Worm (Caenorhabditis elegans): ENCODE measurements around the gene tebp-2.

Gene tebp-2

DNA sequence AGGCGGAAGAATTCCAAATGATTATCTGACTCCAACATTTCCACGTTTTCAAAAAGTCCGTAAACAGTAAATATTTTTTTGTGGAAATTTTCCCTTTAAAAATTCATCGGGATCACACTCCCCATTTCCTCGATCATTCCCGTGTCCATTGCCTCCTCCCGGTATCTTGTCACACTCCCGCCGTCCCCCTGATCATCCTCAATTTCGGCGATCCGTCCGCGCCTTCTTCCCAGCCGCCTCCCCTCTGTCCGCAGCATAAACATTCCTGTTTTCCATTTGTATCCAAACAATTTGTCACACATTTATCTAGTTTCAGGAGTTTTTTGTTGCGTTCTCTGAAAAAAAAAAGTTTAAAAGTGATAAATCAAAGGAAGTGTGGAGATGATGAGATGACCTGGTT, 51.5 kb downstream of the tebp-2 start:
- TF ChIP-seq snpc-4 (tag; optimal IDR thresholded peaks at IDR 0.05), result no peak
- peak; percentile 0 for TF ChIP-seq gmeb-1 (tag; optimal IDR thresholded peaks at IDR 0.05)
- peak; percentile 2 for TF ChIP-seq F13H6.1 (tag; optimal IDR thresholded peaks at IDR 0.05)

- TF ChIP-seq nhr-21 (tag; optimal IDR thresholded peaks at IDR 0.05) (peak; percentile 19), F13H6.1 (tag; optimal IDR thresholded peaks at IDR 0.05) (peak; percentile 95), lin-13 (GFP tag; optimal IDR thresholded peaks at IDR 0.05) (peak; percentile 61), ztf-11 (tag; optimal IDR thresholded peaks at IDR 0.05) (no peak), ama-1 (optimal IDR thresholded peaks at IDR 0.05) (no peak), unc-62 (GFP tag; optimal IDR thresholded peaks at IDR 0.05) (peak; percentile 57), ztf-1 (GFP tag; conservative IDR thresholded peaks at IDR 0.05) (no peak), sma-3 (GFP tag; optimal IDR thresholded peaks at IDR 0.05) (peak; percentile 76), skn-1 (tag; optimal IDR thresholded peaks at IDR 0.05) (no peak), mab-5 (tag; optimal IDR thresholded peaks at IDR 0.05) (peak; percentile 46), sem-4 (tag; optimal IDR thresholded peaks at IDR 0.05) (peak; percentile 30), egl-27 (tag; optimal IDR thresholded peaks at IDR 0.05) (peak; percentile 74), nhr-129 (tag; optimal IDR thresholded peaks at IDR 0.05) (peak; percentile 96), unc-39 (tag; optimal IDR thresholded peaks at IDR 0.05) (no peak), nhr-23 (tag; optimal IDR thresholded peaks at IDR 0.05) (no peak), elt-3 (tag; optimal IDR thresholded peaks at IDR 0.05) (no peak), ZK546.5 (tag; optimal IDR thresholded peaks at IDR 0.05) (no peak), nhr-6 (tag; optimal IDR thresholded peaks at IDR 0.05) (peak; percentile 82), nhr-25 (tag; optimal IDR thresholded peaks at IDR 0.05) (peak; percentile 72), nhr-237 (tag; optimal IDR thresholded peaks at IDR 0.05) (no peak), lin-39 (tag; optimal IDR thresholded peaks at IDR 0.05) (no peak), unc-55 (GFP tag; optimal IDR thresholded peaks at IDR 0.05) (peak; percentile 7), lsy-2 (tag; optimal IDR thresholded peaks at IDR 0.05) (peak in 1 of 2 experiments; percentile 82), alr-1 (tag; optimal IDR thresholded peaks at IDR 0.05) (no peak), sma-9 (GFP tag; optimal IDR thresholded peaks at IDR 0.05) (peak; percentile 92), sma-9 (tag; optimal IDR thresholded peaks at IDR 0.05) (no peak), C34F6.9 (tag; optimal IDR thresholded peaks at IDR 0.05) (peak; percentile 87), aly-2 (tag; optimal IDR thresholded peaks at IDR 0.05) (no peak), gmeb-1 (tag; optimal IDR thresholded peaks at IDR 0.05) (no peak), Y55F3AM.14 (GFP tag; optimal IDR thresholded peaks at IDR 0.05) (peak; percentile 65), mdl-1 (tag; optimal IDR thresholded peaks at IDR 0.05) (peak in 1 of 2 experiments; percentile 60), elt-1 (tag; optimal IDR thresholded peaks at IDR 0.05) (no peak), blmp-1 (tag; optimal IDR thresholded peaks at IDR 0.05; ENCODE audit: insufficient read depth) (peak; percentile 68), nhr-10 (tag; optimal IDR thresholded peaks at IDR 0.05) (no peak), ceh-16 (tag; optimal IDR thresholded peaks at IDR 0.05) (no peak), ceh-82 (tag; optimal IDR thresholded peaks at IDR 0.05) (no peak), zag-1 (tag; optimal IDR thresholded peaks at IDR 0.05) (no peak), crh-2 (tag; optimal IDR thresholded peaks at IDR 0.05) (peak; percentile 99), lin-11 (tag; optimal IDR thresholded peaks at IDR 0.05) (no peak), fos-1 (tag; optimal IDR thresholded peaks at IDR 0.05) (peak; percentile 57)
These were observed 52.4 kb downstream of the tebp-2 start for ce11 chrIV:5593804-5594214.
